Fruit fly (Drosophila melanogaster) whole organism, wandering third instar larva: ENCODE data around the gene CG14694.

Experiments used
- CG9705 ChIP-seq: fragments of 200-800 bp; sonication (Bioruptor generic); optimal IDR thresholded peaks from 2 replicates; lab custom pipeline; 2018; ENCODE audit warnings: missing biosample characterization, mild to moderate bottlenecking, missing genetic modification characterization
- CrebA ChIP-seq: fragments of 200-800 bp; sonication (Bioruptor generic); optimal IDR thresholded peaks from 2 replicates; lab custom pipeline; 2016; ENCODE audit warnings: missing biosample characterization, mild to moderate bottlenecking, missing genetic modification characterization, borderline replicate concordance
- Dif ChIP-seq: fragments of 200-275, 200-300 bp; sonication (Bioruptor generic); optimal IDR thresholded peaks from 2 replicates; lab custom pipeline; 2018; ENCODE audit warnings: missing biosample characterization, missing genetic modification characterization; ENCODE audit not compliant: partially characterized antibody
- HLH106 ChIP-seq: fragments of 200-800 bp; optimal IDR thresholded peaks from 3 replicates; lab custom pipeline; 2019; ENCODE audit warnings: missing biosample characterization, mild to moderate bottlenecking, missing genetic modification characterization, moderate library complexity
- Hnf4 ChIP-seq: fragments of 200-800 bp; sonication (Bioruptor generic); optimal IDR thresholded peaks from 2 replicates; lab custom pipeline; 2016; ENCODE audit warnings: missing biosample characterization, mild to moderate bottlenecking, missing genetic modification characterization
- Hr83 ChIP-seq: fragments of 200-300 bp; sonication (Bioruptor generic); optimal IDR thresholded peaks from 2 replicates; lab custom pipeline; 2016; ENCODE audit warnings: missing biosample characterization, mild to moderate bottlenecking, missing genetic modification characterization, moderate library complexity; ENCODE audit not compliant: poor library complexity, severe bottlenecking
- Jra ChIP-seq: sonication (Bioruptor generic); optimal IDR thresholded peaks from 2 replicates; lab custom pipeline; 2016; ENCODE audit warnings: missing biosample characterization, missing genetic modification characterization
- Mio ChIP-seq: sonication (Bioruptor generic); optimal IDR thresholded peaks from 2 replicates; lab custom pipeline; 2016; ENCODE audit warnings: missing biosample characterization, missing genetic modification characterization
- Myc ChIP-seq: fragments of >200 bp; optimal IDR thresholded peaks from 2 replicates; lab custom pipeline; 2017
- Rel ChIP-seq, 2 experiments: fragments of 200-800 bp; sonication (Bioruptor generic) in 1 of 2; optimal IDR thresholded peaks; 2 replicates in 1 of 2; 3 replicates in 1 of 2; lab custom pipeline; 2016 to 2019; ENCODE audit warnings: mild to moderate bottlenecking in 2 of 2, missing biosample characterization in 2 of 2, missing genetic modification characterization in 2 of 2, moderate library complexity in 1 of 2
- Vsx2 ChIP-seq: fragments of 200-300, 225-300 bp; sonication (Bioruptor generic); optimal IDR thresholded peaks from 2 replicates; lab custom pipeline; 2018; ENCODE audit warnings: missing biosample characterization, missing genetic modification characterization; ENCODE audit not compliant: partially characterized antibody
- br ChIP-seq: fragments of 200-800 bp; sonication (Bioruptor generic); optimal IDR thresholded peaks from 2 replicates; lab custom pipeline; 2016; ENCODE audit warnings: missing biosample characterization, missing genetic modification characterization
- brk ChIP-seq: fragments of 200-800 bp; sonication (Bioruptor generic); optimal IDR thresholded peaks from 2 replicates; lab custom pipeline; 2016; ENCODE audit warnings: missing biosample characterization, mild to moderate bottlenecking, missing genetic modification characterization
- dl ChIP-seq, 2 experiments: fragments of 175-275, 200-275 bp in 1 of 2; fragments of 200-275 bp in 1 of 2; sonication (Bioruptor generic); optimal IDR thresholded peaks; lab custom pipeline; 2018; ENCODE audit warnings: mild to moderate bottlenecking in 2 of 2, missing biosample characterization in 2 of 2, missing genetic modification characterization in 2 of 2, moderate library complexity in 2 of 2; ENCODE audit not compliant: partially characterized antibody in 2 of 2, insufficient read depth in 1 of 2
- dmrt93B ChIP-seq: fragments of 200-800 bp; sonication (Bioruptor generic); optimal IDR thresholded peaks from 2 replicates; lab custom pipeline; 2018; ENCODE audit warnings: missing biosample characterization, mild to moderate bottlenecking, missing genetic modification characterization
- dsf ChIP-seq: sonication (Bioruptor generic); optimal IDR thresholded peaks from 2 replicates; lab custom pipeline; 2016; ENCODE audit warnings: missing biosample characterization, missing genetic modification characterization, borderline replicate concordance
- ey ChIP-seq: fragments of 200-800 bp; sonication (Bioruptor generic); optimal IDR thresholded peaks from 2 replicates; lab custom pipeline; 2016; ENCODE audit warnings: missing biosample characterization, missing genetic modification characterization
- foxo ChIP-seq, 2 experiments: fragments of 200-800 bp; sonication (Bioruptor generic); optimal IDR thresholded peaks; 2 replicates in 1 of 2; 3 replicates in 1 of 2; lab custom pipeline; 2016 to 2017; ENCODE audit warnings: missing biosample characterization in 2 of 2, missing genetic modification characterization in 2 of 2
- fru ChIP-seq: fragments of 200-800 bp; sonication (Bioruptor generic); optimal IDR thresholded peaks from 3 replicates; lab custom pipeline; 2016; ENCODE audit warnings: missing biosample characterization, mild to moderate bottlenecking, missing genetic modification characterization
- h ChIP-seq: fragments of 200-800 bp; sonication (Bioruptor generic); optimal IDR thresholded peaks from 3 replicates; lab custom pipeline; 2016; ENCODE audit warnings: missing biosample characterization, mild to moderate bottlenecking, missing genetic modification characterization
- jim ChIP-seq: fragments of 175-275, 200-325 bp; sonication (Bioruptor generic); optimal IDR thresholded peaks from 2 replicates; lab custom pipeline; 2016; ENCODE audit warnings: missing biosample characterization, mild to moderate bottlenecking, missing genetic modification characterization
- lola ChIP-seq: fragments of >200 bp; optimal IDR thresholded peaks from 2 replicates; lab custom pipeline; 2017; ENCODE audit warnings: missing biosample characterization, missing genetic modification characterization
- pan ChIP-seq: fragments of >200 bp; optimal IDR thresholded peaks from 2 replicates; lab custom pipeline; 2017
- psq ChIP-seq: fragments of 200-800 bp; sonication (Bioruptor generic); optimal IDR thresholded peaks from 3 replicates; lab custom pipeline; 2017; ENCODE audit warnings: missing biosample characterization, mild to moderate bottlenecking, missing genetic modification characterization, moderate library complexity
- rgr ChIP-seq: fragments of 200-800 bp; sonication (Bioruptor generic); optimal IDR thresholded peaks from 3 replicates; lab custom pipeline; 2016; ENCODE audit warnings: missing biosample characterization, mild to moderate bottlenecking, missing genetic modification characterization
- sage ChIP-seq: fragments of 200-800 bp; sonication (Bioruptor generic); optimal IDR thresholded peaks from 2 replicates; lab custom pipeline; 2016; ENCODE audit warnings: missing biosample characterization, mild to moderate bottlenecking, missing genetic modification characterization
- sv ChIP-seq: fragments of 200-800 bp; sonication (Bioruptor generic); optimal IDR thresholded peaks from 3 replicates; lab custom pipeline; 2016; ENCODE audit warnings: missing biosample characterization, missing genetic modification characterization
- tai ChIP-seq: sonication (Bioruptor generic); optimal IDR thresholded peaks from 2 replicates; lab custom pipeline; 2016; ENCODE audit warnings: missing biosample characterization, missing genetic modification characterization
- usp ChIP-seq: fragments of >200 bp; optimal IDR thresholded peaks from 2 replicates; lab custom pipeline; 2017; ENCODE audit warnings: missing biosample characterization, missing genetic modification characterization
- woc ChIP-seq: sonication (Bioruptor generic); optimal IDR thresholded peaks from 2 replicates; lab custom pipeline; 2016; ENCODE audit warnings: missing biosample characterization, mild to moderate bottlenecking, missing genetic modification characterization

CG14694 gene

DNA sequence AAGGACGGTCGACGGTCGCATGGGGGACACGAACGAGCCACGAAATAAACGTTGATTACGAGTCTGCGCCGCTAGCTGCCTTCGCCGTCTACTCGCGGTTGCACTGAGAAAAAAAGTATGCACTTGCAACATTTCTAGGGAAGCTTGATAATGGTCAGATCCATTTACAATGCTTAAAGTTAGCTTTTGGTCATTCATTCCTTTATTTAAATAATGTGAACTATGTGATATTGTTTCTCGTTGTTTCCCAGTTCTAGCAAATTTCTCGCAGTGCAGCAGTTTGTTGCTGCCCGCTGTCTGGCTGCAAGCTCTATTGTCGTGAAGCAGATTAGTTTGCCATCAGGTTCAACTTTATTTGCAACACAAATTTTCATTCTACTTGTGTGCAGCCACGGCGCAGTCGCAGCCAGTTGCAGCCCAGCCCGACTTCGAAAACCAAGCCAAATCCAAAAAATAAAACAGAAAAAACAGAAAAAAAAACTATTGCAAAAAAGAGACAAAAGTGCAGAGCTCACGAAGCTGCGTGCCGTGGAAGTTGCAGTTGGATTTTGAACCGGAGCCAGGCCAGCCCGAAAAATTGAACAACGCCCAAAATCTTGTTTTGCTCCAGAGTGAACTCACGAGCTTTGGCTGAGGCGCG is 27.0 kb downstream of the CG14694 start:
- TF ChIP-seq jim (GFP tag; lab: Kevin White, UChicago) (no peak), woc (GFP tag; lab: Kevin White, UChicago) (no peak), dmrt93B (GFP tag; lab: Kevin White, UChicago) (peak; percentile 9), HLH106 (tag; lab: Kevin White, UChicago) (peak; percentile 7), CG9705 (no peak), h (GFP tag; lab: Kevin White, UChicago) (peak; percentile 47), foxo (GFP tag; optimal IDR thresholded peaks at IDR 0.05; lab: Kevin White, UChicago) (peak in 1 of 2 experiments; percentile 47), fru (peak; percentile 34)

DNA sequence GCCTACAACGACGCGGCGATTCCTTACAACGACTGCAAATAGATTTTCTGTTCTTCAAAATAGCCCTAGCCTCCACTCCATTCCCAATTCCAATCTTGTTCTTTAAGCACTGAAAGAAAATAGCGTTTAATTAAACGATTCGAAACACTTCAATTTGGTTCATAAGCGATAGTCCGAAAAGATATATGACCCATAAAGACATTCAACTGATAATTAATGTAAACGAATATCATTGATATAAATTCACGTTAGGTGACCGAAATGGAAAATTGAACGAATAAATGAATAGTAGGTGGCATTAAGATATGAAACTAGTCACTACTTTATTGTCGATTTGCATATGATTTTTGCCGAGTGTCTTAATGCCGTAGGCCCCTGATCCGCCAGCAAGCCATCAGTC is 29.9 kb downstream of the CG14694 start:
- no peak for TF ChIP-seq br
- TF ChIP-seq rgr (GFP tag; lab: Kevin White, UChicago) = no peak
- TF ChIP-seq CG9705 = no peak
- no peak for TF ChIP-seq Hnf4 (GFP tag; lab: Kevin White, UChicago)
- TF ChIP-seq Jra (GFP tag; lab: Kevin White, UChicago) = no peak
- TF ChIP-seq usp (GFP tag; lab: Kevin White, UChicago) = no peak
- TF ChIP-seq lola = no peak

DNA sequence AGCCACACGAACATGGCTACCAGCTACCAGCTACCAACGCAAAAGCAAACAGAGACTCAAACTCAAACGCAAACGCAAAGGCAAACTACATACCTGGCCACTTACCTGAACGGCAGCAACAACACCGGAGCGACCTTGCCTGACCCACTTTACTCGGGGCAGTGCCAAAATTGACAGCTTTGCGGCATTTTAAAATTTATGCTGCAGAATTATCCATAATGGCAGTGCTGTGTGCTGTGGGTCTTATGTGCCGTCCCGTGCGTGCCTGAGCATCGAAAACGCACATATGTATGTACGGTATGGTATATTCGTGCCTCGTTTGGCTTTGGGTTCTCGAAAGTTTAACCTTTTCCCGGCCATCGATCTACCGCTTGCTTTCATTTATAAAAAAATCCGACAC is 30.9 kb downstream of the CG14694 start:
- TF ChIP-seq fru (no peak), Vsx2 (no peak), CrebA (GFP tag; lab: Kevin White, UChicago) (no peak), h (GFP tag; lab: Kevin White, UChicago) (no peak), Rel (GFP tag; optimal IDR thresholded peaks at IDR 0.05; lab: Kevin White, UChicago) (peak; percentile 8), Rel (tag; optimal IDR thresholded peaks at IDR 0.05; lab: Kevin White, UChicago) (no peak), CG9705 (no peak)
- TF ChIP-seq, all 38 proteins: peak for 1

DNA sequence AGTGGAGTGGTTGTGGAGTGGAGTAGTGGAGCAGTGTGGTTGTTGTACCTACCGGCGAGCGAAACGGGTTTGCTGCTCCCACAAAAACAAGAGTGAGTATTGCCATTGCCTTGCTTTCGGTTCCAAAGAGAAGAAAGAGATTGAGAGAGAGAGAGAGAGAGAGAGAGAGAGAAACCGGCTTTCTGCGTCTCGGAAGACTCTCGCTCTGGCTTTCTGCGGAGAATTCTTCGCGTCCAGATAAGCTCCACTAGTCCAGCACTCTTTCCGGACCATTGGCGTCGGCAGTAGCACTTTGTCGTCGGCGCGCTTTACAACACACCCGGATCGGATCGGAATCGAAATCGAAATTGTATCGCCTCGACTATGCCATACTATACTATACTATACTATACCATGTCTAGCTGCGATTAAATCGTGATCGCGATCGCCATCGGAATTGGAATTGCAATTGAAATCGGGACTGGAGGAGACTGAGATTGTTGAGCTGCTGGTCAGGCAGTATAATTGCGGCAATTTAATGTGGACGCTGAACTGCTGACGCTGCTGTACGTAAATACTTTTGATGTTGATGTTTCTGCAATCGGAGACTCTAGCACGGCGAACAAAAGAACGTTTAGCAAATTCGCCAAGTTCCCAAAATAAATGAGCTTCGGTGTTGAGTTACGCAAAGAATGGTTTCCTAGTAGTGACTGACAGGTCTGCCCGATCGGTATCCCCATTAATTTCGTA is 32.7 kb downstream of the CG14694 start, which contains the start of gene Cad86C:
Cad86C (plus strand) TSS at position 284 of the 729 bp plus-strand sequence.
- TF ChIP-seq Mio (GFP tag; lab: Kevin White, UChicago) (no peak), ey (GFP tag; lab: Kevin White, UChicago) (no peak), psq (GFP tag; lab: Kevin White, UChicago) (no peak), pan (no peak), Hr83 (GFP tag; lab: Kevin White, UChicago) (peak; percentile 25), sage (GFP tag; lab: Kevin White, UChicago) (peak; percentile 11), h (GFP tag; lab: Kevin White, UChicago) (peak; percentile 33), jim (GFP tag; lab: Kevin White, UChicago) (no peak), Dif (GFP tag; lab: Kevin White, UChicago) (peak; percentile 93), dl (GFP tag; optimal IDR thresholded peaks at IDR 0.05; lab: Kevin White, UChicago; ENCODE audit: insufficient read depth in 1 of 2, partially characterized antibody in 2 of 2) (peak; percentile 77 to 93), CrebA (GFP tag; lab: Kevin White, UChicago) (peak; percentile 4), CG9705 (no peak), Rel (GFP tag; optimal IDR thresholded peaks at IDR 0.05; lab: Kevin White, UChicago) (peak; percentile 67), Rel (tag; optimal IDR thresholded peaks at IDR 0.05; lab: Kevin White, UChicago) (no peak), Hnf4 (GFP tag; lab: Kevin White, UChicago) (no peak), rgr (GFP tag; lab: Kevin White, UChicago) (peak; percentile 6), Vsx2 (peak; percentile 93), Myc (lab: Kevin White, UChicago) (no peak), brk (GFP tag; lab: Kevin White, UChicago) (peak; percentile 28), sv (no peak), HLH106 (tag; lab: Kevin White, UChicago) (no peak), fru (no peak), tai (GFP tag; lab: Kevin White, UChicago) (no peak), dsf (no peak)
- TF ChIP-seq, all 38 proteins: peak for 10
